Worm (Caenorhabditis elegans) whole organism, L1 larva: ENCODE results near the gene lbp-4.

ENCODE experiments used
- C04F5.9 ChIP-seq: sonication (generic microtip); optimal IDR thresholded peaks from 2 replicates; lab custom pipeline; 2016; ENCODE audit warnings: missing genetic modification characterization, missing compliant biosample characterization
- C34B4.2 ChIP-seq: sonication (generic microtip); optimal IDR thresholded peaks from 2 replicates; lab custom pipeline; 2017; ENCODE audit warnings: mild to moderate bottlenecking, missing genetic modification characterization, missing compliant biosample characterization
- aly-2 ChIP-seq: fragments of 150-350 bp; optimal IDR thresholded peaks from 2 replicates; lab custom pipeline; 2014; ENCODE audit warnings: missing biosample characterization, missing genetic modification characterization
- ama-1 ChIP-seq: fragments of 150-350 bp; optimal IDR thresholded peaks from 2 replicates; lab custom pipeline; 2014
- blmp-1 ChIP-seq: fragments of 150-350 bp; optimal IDR thresholded peaks from 2 replicates; lab custom pipeline; 2014; ENCODE audit warnings: missing biosample characterization, missing genetic modification characterization
- ceh-63 ChIP-seq: fragments of 200-800 bp; sonication (Bioruptor generic); optimal IDR thresholded peaks from 2 replicates; lab custom pipeline; 2018; ENCODE audit warnings: mild to moderate bottlenecking, missing genetic modification characterization, missing compliant biosample characterization
- ceh-8 ChIP-seq: fragments of 200-800 bp; sonication (Bioruptor generic); optimal IDR thresholded peaks from 2 replicates; lab custom pipeline; 2018; ENCODE audit warnings: mild to moderate bottlenecking, missing genetic modification characterization, moderate library complexity, missing compliant biosample characterization
- ceh-88 ChIP-seq: fragments of 200-800 bp; sonication (Bioruptor generic); IDR thresholded peaks from 2 replicates; pipeline ENCODE4 v1.3.6; 2022; ENCODE audit warnings: missing genetic modification characterization, missing compliant biosample characterization
- ceh-90 ChIP-seq: sonication (generic microtip); optimal IDR thresholded peaks from 2 replicates; lab custom pipeline; 2016; ENCODE audit warnings: missing genetic modification characterization, missing compliant biosample characterization
- ces-1 ChIP-seq: fragments of 150-350 bp; optimal IDR thresholded peaks from 2 replicates; lab custom pipeline; 2014; ENCODE audit warnings: missing biosample characterization, missing genetic modification reagents, missing genetic modification characterization
- dsc-1 ChIP-seq: sonication (generic microtip); optimal IDR thresholded peaks from 2 replicates; lab custom pipeline; 2016; ENCODE audit warnings: mild to moderate bottlenecking, missing genetic modification characterization, missing compliant biosample characterization
- efl-3 ChIP-seq: fragments of 200-800 bp; sonication (Bioruptor generic); optimal IDR thresholded peaks from 2 replicates; lab custom pipeline; 2018; ENCODE audit warnings: mild to moderate bottlenecking, missing genetic modification characterization, missing compliant biosample characterization
- egl-27 ChIP-seq, 2 experiments: fragments of 150-350 bp in 1 of 2; sonication (generic microtip); optimal IDR thresholded peaks; 3 replicates each; lab custom pipeline; 2017 to 2018; ENCODE audit warnings: missing biosample characterization in 2 of 2, missing genetic modification characterization in 2 of 2, missing genetic modification reagents in 2 of 2
- elt-2 ChIP-seq: sonication (generic microtip); optimal IDR thresholded peaks from 2 replicates; lab custom pipeline; 2016; ENCODE audit warnings: missing genetic modification characterization, mild to moderate bottlenecking, inconsistent platforms, missing compliant biosample characterization, missing genetic modification reagents
- elt-3 ChIP-seq, 6 experiments: fragments of 150-350 bp in 1 of 6; sonication (generic microtip); optimal IDR thresholded peaks; 2 replicates each; lab custom pipeline; 2017 to 2018; ENCODE audit warnings: missing biosample characterization in 6 of 6, missing genetic modification characterization in 6 of 6, inconsistent platforms in 1 of 6
- ets-5 ChIP-seq: fragments of 200-800 bp; sonication (Bioruptor generic); IDR thresholded peaks from 2 replicates; pipeline ENCODE4 v1.3.6; 2022; ENCODE audit warnings: missing genetic modification characterization, missing compliant biosample characterization
- fkh-10 ChIP-seq: sonication (generic microtip); optimal IDR thresholded peaks from 2 replicates; lab custom pipeline; 2017; ENCODE audit warnings: missing biosample characterization, missing genetic modification reagents, missing genetic modification characterization
- fos-1 ChIP-seq: fragments of 150-350 bp; optimal IDR thresholded peaks from 2 replicates; lab custom pipeline; 2014; ENCODE audit warnings: missing biosample characterization, missing genetic modification characterization
- irx-1 ChIP-seq: sonication (generic microtip); optimal IDR thresholded peaks from 2 replicates; lab custom pipeline; 2016; ENCODE audit warnings: missing genetic modification characterization, missing compliant biosample characterization
- isw-1 ChIP-seq: fragments of 200-800 bp; sonication (Bioruptor generic); IDR thresholded peaks from 2 replicates; pipeline ENCODE4 v1.3.6; 2022; ENCODE audit warnings: missing genetic modification characterization, missing compliant biosample characterization
- jun-1 ChIP-seq: fragments of 150-350 bp; optimal IDR thresholded peaks from 2 replicates; lab custom pipeline; 2014; ENCODE audit warnings: missing biosample characterization, missing genetic modification reagents, missing genetic modification characterization
- lin-13 ChIP-seq: fragments of 150-350 bp; optimal IDR thresholded peaks from 2 replicates; lab custom pipeline; 2014; ENCODE audit warnings: missing biosample characterization, missing genetic modification reagents, missing genetic modification characterization
- lir-3 ChIP-seq: sonication (generic microtip); optimal IDR thresholded peaks from 2 replicates; lab custom pipeline; 2016; ENCODE audit warnings: mild to moderate bottlenecking, missing genetic modification characterization, moderate library complexity, missing compliant biosample characterization; ENCODE audit not compliant: poor library complexity
- lsy-2 ChIP-seq, 2 experiments: fragments of 150-350 bp; optimal IDR thresholded peaks; 2 replicates each; lab custom pipeline; 2014; ENCODE audit warnings: missing biosample characterization in 2 of 2, missing genetic modification characterization in 2 of 2
- mdl-1 ChIP-seq, 2 experiments: fragments of 150-350 bp; optimal IDR thresholded peaks; 2 replicates each; lab custom pipeline; 2014 to 2017; ENCODE audit warnings: missing biosample characterization in 2 of 2, missing genetic modification characterization in 2 of 2, inconsistent platforms in 1 of 2
- mef-2 ChIP-seq: fragments of 150-350 bp; optimal IDR thresholded peaks from 2 replicates; lab custom pipeline; 2014; ENCODE audit warnings: missing biosample characterization, missing genetic modification characterization
- nhr-20 ChIP-seq: sonication (generic microtip); optimal IDR thresholded peaks from 2 replicates; lab custom pipeline; 2016; ENCODE audit warnings: mild to moderate bottlenecking, missing genetic modification characterization, missing compliant biosample characterization
- nhr-237 ChIP-seq: fragments of 150-350 bp; optimal IDR thresholded peaks from 2 replicates; lab custom pipeline; 2014; ENCODE audit warnings: missing biosample characterization, missing genetic modification characterization
- nhr-28 ChIP-seq: fragments of 150-350 bp; optimal IDR thresholded peaks from 2 replicates; lab custom pipeline; 2014; ENCODE audit warnings: missing biosample characterization, missing genetic modification characterization
- nhr-77 ChIP-seq: fragments of 150-350 bp; optimal IDR thresholded peaks from 2 replicates; lab custom pipeline; 2014; ENCODE audit warnings: missing biosample characterization, missing genetic modification characterization
- nhr-85 ChIP-seq: sonication (generic microtip); peaks from one replicate; lab custom pipeline; 2016; ENCODE audit warnings: missing genetic modification characterization, inconsistent platforms, missing compliant biosample characterization
- nhr-90 ChIP-seq: sonication (generic microtip); optimal IDR thresholded peaks from 2 replicates; lab custom pipeline; 2016; ENCODE audit warnings: mild to moderate bottlenecking, missing genetic modification characterization, missing compliant biosample characterization; ENCODE audit not compliant: poor library complexity
- pqm-1 ChIP-seq: sonication (generic microtip); optimal IDR thresholded peaks from 3 replicates; lab custom pipeline; 2017; ENCODE audit warnings: missing biosample characterization, missing genetic modification characterization
- rnt-1 ChIP-seq: sonication (generic microtip); optimal IDR thresholded peaks from 2 replicates; lab custom pipeline; 2016; ENCODE audit warnings: mild to moderate bottlenecking, missing genetic modification characterization, moderate library complexity, missing compliant biosample characterization
- skn-1 ChIP-seq: fragments of 150-350 bp; optimal IDR thresholded peaks from 2 replicates; lab custom pipeline; 2014; ENCODE audit warnings: missing biosample characterization, missing genetic modification characterization
- snpc-4 ChIP-seq: fragments of 150-350 bp; optimal IDR thresholded peaks from 2 replicates; lab custom pipeline; 2014; ENCODE audit warnings: missing biosample characterization, missing genetic modification characterization
- snu-23 ChIP-seq: sonication (generic microtip); optimal IDR thresholded peaks from 2 replicates; lab custom pipeline; 2016; ENCODE audit warnings: missing genetic modification characterization, missing compliant biosample characterization
- sptf-1 ChIP-seq: fragments of 150-350 bp; optimal IDR thresholded peaks from 2 replicates; lab custom pipeline; 2014; ENCODE audit warnings: missing biosample characterization, missing genetic modification characterization
- sup-37 ChIP-seq: fragments of 200-800 bp; sonication (Bioruptor generic); optimal IDR thresholded peaks from 2 replicates; lab custom pipeline; 2018; ENCODE audit warnings: mild to moderate bottlenecking, missing genetic modification characterization, missing compliant biosample characterization
- swsn-7 ChIP-seq: sonication (generic microtip); optimal IDR thresholded peaks from 2 replicates; lab custom pipeline; 2016; ENCODE audit warnings: missing genetic modification characterization, missing compliant biosample characterization
- unc-30 ChIP-seq: sonication (generic microtip); optimal IDR thresholded peaks from 2 replicates; lab custom pipeline; 2017; ENCODE audit warnings: missing biosample characterization, missing genetic modification characterization
- zag-1 ChIP-seq: fragments of 150-350 bp; optimal IDR thresholded peaks from 2 replicates; lab custom pipeline; 2014; ENCODE audit warnings: missing biosample characterization, missing genetic modification characterization
- zip-4 ChIP-seq: fragments of 200-800 bp; sonication (Bioruptor generic); optimal IDR thresholded peaks from 2 replicates; lab custom pipeline; 2018; ENCODE audit warnings: mild to moderate bottlenecking, missing genetic modification characterization, moderate library complexity, missing compliant biosample characterization
- ztf-11 ChIP-seq, 2 experiments: sonication (generic microtip); optimal IDR thresholded peaks; 2 replicates each; lab custom pipeline; 2016 to 2017; ENCODE audit warnings: missing genetic modification characterization in 2 of 2, missing biosample characterization in 1 of 2, missing compliant biosample characterization in 1 of 2

Gene lbp-4

DNA sequence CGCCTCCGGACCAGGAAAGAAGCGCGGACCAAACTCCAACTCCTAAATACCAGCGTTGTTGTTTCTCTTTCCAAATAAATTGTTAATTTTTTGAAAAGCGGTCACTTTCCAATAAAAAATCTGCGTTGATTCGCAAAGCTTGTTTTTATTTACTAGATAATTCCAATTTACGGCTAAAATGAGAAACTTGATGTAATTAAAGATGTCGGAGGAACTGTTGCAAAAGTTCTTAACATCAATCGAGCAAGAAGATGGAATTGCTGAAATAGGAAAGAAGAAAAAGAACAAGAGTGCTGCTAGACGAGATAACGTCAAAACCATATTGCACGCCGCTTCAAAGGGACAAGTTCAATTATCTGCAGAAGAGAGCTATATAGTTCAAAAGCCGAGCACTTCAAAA is 43.3 kb upstream of the lbp-4 start, which contains the start of gene C26F1.3:
Gene C26F1.3, plus strand, starts transcription at position 203 of the 400 bp plus-strand sequence.
- no peak for TF ChIP-seq mef-2 (tag; lab: Kevin White, UChicago)
- peak; percentile 15 for TF ChIP-seq nhr-85
- TF ChIP-seq, all 84 proteins: peak for 1

DNA sequence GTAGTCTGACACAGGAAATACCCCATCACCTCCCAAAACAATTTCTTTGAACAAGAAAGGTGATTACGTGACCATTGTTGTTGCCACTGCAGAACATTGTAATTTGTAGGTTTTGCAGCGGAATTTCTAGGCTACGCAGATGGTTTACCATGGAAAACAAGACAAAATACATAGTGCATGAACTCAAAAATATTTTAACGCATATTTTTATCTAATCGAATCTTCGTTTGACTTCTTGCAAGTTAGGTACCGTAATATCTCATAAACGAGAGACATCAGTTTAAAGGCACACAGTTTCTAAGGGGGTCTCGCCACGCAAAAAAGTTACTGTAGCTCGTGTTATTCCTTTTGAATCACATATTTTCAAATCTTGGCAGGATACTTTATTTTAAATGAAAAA is 41.4 kb upstream of the lbp-4 start:
- TF ChIP-seq nhr-237 (no peak), nhr-85 (no peak), efl-3 (GFP tag; lab: Kevin White, UChicago) (no peak), aly-2 (tag; lab: Kevin White, UChicago) (no peak), unc-30 (tag; lab: Kevin White, UChicago) (no peak), fos-1 (tag; lab: Kevin White, UChicago) (no peak), nhr-77 (no peak), irx-1 (tag; lab: Kevin White, UChicago) (no peak), elt-3 (tag; optimal IDR thresholded peaks at IDR 0.05; lab: Kevin White, UChicago) (no peak), ets-5 (GFP tag; lab: Robert Waterston, UW) (no peak), ztf-11 (tag; optimal IDR thresholded peaks at IDR 0.05; lab: Kevin White, UChicago) (no peak), egl-27 (tag; optimal IDR thresholded peaks at IDR 0.05; lab: Kevin White, UChicago) (no peak), skn-1 (tag; lab: Kevin White, UChicago) (no peak), C04F5.9 (tag; lab: Kevin White, UChicago) (no peak), ceh-88 (no peak), ces-1 (GFP tag; lab: Kevin White, UChicago) (no peak), zip-4 (GFP tag; lab: Kevin White, UChicago) (no peak), dsc-1 (tag; lab: Kevin White, UChicago) (no peak), elt-2 (tag; lab: Kevin White, UChicago) (no peak), rnt-1 (no peak)
- TF ChIP-seq, all 84 proteins: peak for 0

DNA sequence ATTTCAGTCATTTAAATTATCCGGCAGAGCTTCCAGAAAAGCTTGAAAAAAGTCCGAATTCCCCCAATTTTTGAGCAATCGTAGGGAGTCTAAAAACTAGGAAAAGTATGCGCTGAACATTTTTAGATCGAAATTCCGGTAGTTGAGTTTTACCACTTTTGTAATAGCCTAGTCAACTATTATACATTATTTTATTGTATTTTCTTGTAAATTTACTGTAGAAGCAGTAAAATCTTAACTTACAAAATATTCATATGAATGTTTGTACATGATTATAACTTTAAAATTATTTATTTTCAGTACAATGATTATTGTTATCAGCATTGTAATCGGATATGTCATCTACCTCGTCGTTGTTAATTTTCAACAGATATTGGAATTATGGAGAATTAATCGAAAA is 38.9 kb upstream of the lbp-4 start, which contains the start of gene cyp-32A1:
Gene cyp-32A1, plus strand, starts transcription at position 301 of the 400 bp plus-strand sequence.
- TF ChIP-seq lir-3 (tag; lab: Kevin White, UChicago) (no peak), ama-1 (no peak), ceh-63 (GFP tag; lab: Kevin White, UChicago) (no peak), jun-1 (no peak), ztf-11 (tag; optimal IDR thresholded peaks at IDR 0.05; lab: Kevin White, UChicago) (no peak), nhr-28 (tag; lab: Kevin White, UChicago) (no peak), C34B4.2 (tag; lab: Kevin White, UChicago) (no peak), blmp-1 (tag; lab: Kevin White, UChicago) (no peak), ceh-90 (no peak), pqm-1 (tag; lab: Kevin White, UChicago) (no peak), egl-27 (tag; optimal IDR thresholded peaks at IDR 0.05; lab: Kevin White, UChicago) (no peak), fkh-10 (GFP tag; lab: Kevin White, UChicago) (no peak), swsn-7 (tag; lab: Kevin White, UChicago) (no peak), nhr-20 (no peak)

DNA sequence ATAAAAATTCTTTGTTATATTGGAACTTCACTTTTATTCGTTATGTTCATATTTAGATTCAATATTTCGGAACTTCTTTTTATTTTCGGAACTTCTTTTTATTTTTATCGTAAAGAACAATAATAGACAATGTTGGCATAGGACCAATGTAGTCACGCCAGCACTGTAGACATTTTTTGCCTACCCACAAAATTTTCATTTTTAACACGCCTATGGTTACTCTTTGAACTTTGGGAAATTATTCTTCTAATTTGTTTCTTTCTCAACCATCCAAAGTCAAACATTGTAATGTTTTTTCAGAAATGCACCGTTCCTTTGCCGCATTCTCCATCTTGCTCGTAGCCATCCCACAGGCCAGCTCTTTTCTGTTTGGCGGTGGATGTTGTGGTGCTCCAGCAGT is 35.3 kb upstream of the lbp-4 start, which contains the start of gene C26F1.1:
Gene C26F1.1, plus strand, starts transcription at position 301 of the 400 bp plus-strand sequence.
- TF ChIP-seq zag-1 (tag; lab: Kevin White, UChicago) (no peak), nhr-85 (peak; percentile 4), blmp-1 (tag; lab: Kevin White, UChicago) (no peak)

DNA sequence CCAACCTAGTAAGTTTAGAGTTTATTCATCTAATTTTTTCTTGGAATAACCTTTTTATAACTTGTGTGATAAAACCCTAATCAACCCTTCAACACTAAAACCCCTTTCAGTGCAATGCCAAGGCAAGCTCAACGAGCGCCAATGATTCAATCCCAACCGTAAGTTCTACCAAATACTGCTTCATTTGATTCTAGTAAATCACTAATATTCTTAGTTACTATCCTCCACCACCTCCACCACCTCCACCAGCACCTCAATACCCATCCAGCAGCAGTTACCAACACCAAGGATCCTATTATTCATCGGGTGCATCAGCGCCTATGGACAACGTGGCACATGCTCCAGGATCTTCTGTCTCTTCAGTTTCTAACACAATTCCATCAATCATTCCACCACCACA is 34.5 kb upstream of the lbp-4 start:
- TF ChIP-seq isw-1 (GFP tag; lab: Robert Waterston, UW) (no peak), lsy-2 (tag; optimal IDR thresholded peaks at IDR 0.05; lab: Kevin White, UChicago) (no peak), lin-13 (GFP tag; lab: Kevin White, UChicago) (no peak), elt-2 (tag; lab: Kevin White, UChicago) (no peak), sup-37 (no peak), C04F5.9 (tag; lab: Kevin White, UChicago) (no peak), ama-1 (no peak), snu-23 (GFP tag; lab: Kevin White, UChicago) (no peak), snpc-4 (tag; lab: Kevin White, UChicago) (no peak), dsc-1 (tag; lab: Kevin White, UChicago) (no peak), sptf-1 (no peak), nhr-90 (tag; lab: Kevin White, UChicago) (no peak), ces-1 (GFP tag; lab: Kevin White, UChicago) (no peak), ceh-8 (GFP tag; lab: Kevin White, UChicago) (no peak), lir-3 (tag; lab: Kevin White, UChicago) (no peak), mdl-1 (tag; optimal IDR thresholded peaks at IDR 0.05; lab: Kevin White, UChicago) (no peak)
